Fruit fly (Drosophila melanogaster) whole organism, embryonic: ENCODE data around the gene CG13605.

Experiments used
- Abd-B ChIP-seq: fragments of 200-800 bp; sonication (Bioruptor generic); optimal IDR thresholded peaks from 2 replicates; lab custom pipeline; 2018; ENCODE audit warnings: missing biosample characterization, mild to moderate bottlenecking, missing genetic modification characterization, moderate library complexity
- Atf-2 ChIP-seq: fragments of 200-800 bp; sonication (Bioruptor generic); optimal IDR thresholded peaks from 2 replicates; lab custom pipeline; 2016; ENCODE audit warnings: missing biosample characterization, missing genetic modification characterization
- Bgb ChIP-seq: fragments of 200-800 bp; sonication (Bioruptor generic); IDR thresholded peaks from 2 replicates; pipeline ENCODE4 v1.3.6; 2022; ENCODE audit warnings: missing biosample characterization, missing genetic modification characterization; ENCODE audit not compliant: partially characterized antibody
- CG11504 ChIP-seq: fragments of 200-800 bp; sonication (Bioruptor generic); optimal IDR thresholded peaks from 3 replicates; lab custom pipeline; 2019; ENCODE audit warnings: missing biosample characterization, mild to moderate bottlenecking, missing genetic modification characterization, moderate library complexity
- CG11696 ChIP-seq: fragments of 200-800 bp; sonication (Bioruptor generic); IDR thresholded peaks from 2 replicates; pipeline ENCODE4 v1.3.6; 2022; ENCODE audit warnings: missing biosample characterization, missing genetic modification characterization
- CG12219 ChIP-seq: fragments of 200-800 bp; sonication (Bioruptor generic); optimal IDR thresholded peaks from 3 replicates; lab custom pipeline; 2018; ENCODE audit warnings: missing biosample characterization, mild to moderate bottlenecking, missing genetic modification characterization
- CG17186 ChIP-seq: fragments of 200-800 bp; sonication (Bioruptor generic); optimal IDR thresholded peaks from 3 replicates; lab custom pipeline; 2017; ENCODE audit warnings: missing biosample characterization, missing genetic modification reagents, missing genetic modification characterization
- CG1832 ChIP-seq: fragments of 200-800 bp; sonication (Bioruptor generic); optimal IDR thresholded peaks from 2 replicates; lab custom pipeline; 2017; ENCODE audit warnings: missing biosample characterization, mild to moderate bottlenecking, missing genetic modification characterization, inconsistent platforms
- CG2116 ChIP-seq: fragments of 200-800 bp; sonication (Bioruptor generic); optimal IDR thresholded peaks from 3 replicates; lab custom pipeline; 2018; ENCODE audit warnings: missing biosample characterization, mild to moderate bottlenecking, missing genetic modification characterization
- CG34422 ChIP-seq: fragments of 200-800 bp; sonication (Bioruptor generic); IDR thresholded peaks from 3 replicates; pipeline ENCODE4 v1.3.6; 2022; ENCODE audit warnings: missing biosample characterization, missing genetic modification characterization
- CG4360 ChIP-seq: fragments of 200-800 bp; sonication (Bioruptor generic); IDR thresholded peaks from 2 replicates; pipeline ENCODE4 v1.3.6; 2022; ENCODE audit warnings: missing biosample characterization, missing genetic modification characterization
- CG4424 ChIP-seq: fragments of 200-800 bp; sonication (Bioruptor generic); optimal IDR thresholded peaks from 3 replicates; lab custom pipeline; 2016; ENCODE audit warnings: missing biosample characterization, missing genetic modification characterization
- CG6272 ChIP-seq: fragments of 200-800 bp; sonication (Bioruptor generic); IDR thresholded peaks from 2 replicates; pipeline ENCODE4 v1.3.6; 2022; ENCODE audit warnings: missing biosample characterization, missing genetic modification characterization
- CG7745 ChIP-seq: fragments of 200-800 bp; sonication (Bioruptor generic); optimal IDR thresholded peaks from 2 replicates; lab custom pipeline; 2018; ENCODE audit warnings: missing biosample characterization, mild to moderate bottlenecking, missing genetic modification characterization, moderate library complexity
- CG8388 ChIP-seq: fragments of 200-800 bp; sonication (Bioruptor generic); optimal IDR thresholded peaks from 2 replicates; lab custom pipeline; 2019; ENCODE audit warnings: missing biosample characterization, mild to moderate bottlenecking, missing genetic modification characterization, moderate library complexity
- CG9797 ChIP-seq: fragments of 200-800 bp; sonication (Bioruptor generic); optimal IDR thresholded peaks from 3 replicates; lab custom pipeline; 2018; ENCODE audit warnings: missing biosample characterization, mild to moderate bottlenecking, missing genetic modification characterization
- CkIIα-i1 ChIP-seq: fragments of 200-800 bp; sonication (Bioruptor generic); IDR thresholded peaks from 2 replicates; pipeline ENCODE4 v1.3.6; 2022; ENCODE audit warnings: missing biosample characterization, missing genetic modification characterization
- CrebB ChIP-seq: fragments of 200-800 bp; sonication (Bioruptor generic); optimal IDR thresholded peaks from 3 replicates; lab custom pipeline; 2018; ENCODE audit warnings: missing biosample characterization, mild to moderate bottlenecking, missing genetic modification characterization
- Dip3 ChIP-seq: fragments of 200-800 bp; sonication (Bioruptor generic); optimal IDR thresholded peaks from 3 replicates; lab custom pipeline; 2016; ENCODE audit warnings: missing biosample characterization, missing genetic modification characterization
- Drgx ChIP-seq: fragments of 200-800 bp; sonication (Bioruptor generic); IDR thresholded peaks from 2 replicates; pipeline ENCODE4 v1.3.6; 2022; ENCODE audit warnings: missing biosample characterization, missing genetic modification characterization
- Jarid2 ChIP-seq: fragments of 200-800 bp; sonication (Bioruptor generic); optimal IDR thresholded peaks from 3 replicates; lab custom pipeline; 2017; ENCODE audit warnings: mild to moderate bottlenecking, missing biosample characterization, missing genetic modification reagents, missing genetic modification characterization
- Oli ChIP-seq: fragments of 200-800 bp; sonication (Bioruptor generic); optimal IDR thresholded peaks from 2 replicates; lab custom pipeline; 2018; ENCODE audit warnings: missing biosample characterization, mild to moderate bottlenecking, missing genetic modification characterization, moderate library complexity
- Sry-β ChIP-seq: fragments of 200-800 bp; sonication (Bioruptor generic); optimal IDR thresholded peaks from 2 replicates; lab custom pipeline; 2018; ENCODE audit warnings: missing biosample characterization, mild to moderate bottlenecking, missing genetic modification characterization, moderate library complexity
- Trl ChIP-seq, 3 experiments: fragments of >200 bp in 2 of 3; fragments of 200-800 bp in 1 of 3; sonication (Bioruptor generic) in 1 of 3; optimal IDR thresholded peaks; 2 replicates in 1 of 3; 3 replicates in 2 of 3; lab custom pipeline; 2016 to 2017; ENCODE audit warnings: missing biosample characterization in 1 of 3, missing genetic modification characterization in 1 of 3
- btn ChIP-seq: fragments of 200-800 bp; sonication (Bioruptor generic); optimal IDR thresholded peaks from 2 replicates; lab custom pipeline; 2016; ENCODE audit warnings: missing biosample characterization, missing genetic modification characterization
- cad ChIP-seq: fragments of >200 bp; optimal IDR thresholded peaks from 2 replicates; lab custom pipeline; 2017; ENCODE audit warnings: missing biosample characterization, missing genetic modification characterization
- ci ChIP-seq: fragments of 200-800 bp; sonication (Bioruptor generic); IDR thresholded peaks from 3 replicates; pipeline ENCODE4 v1.3.6; 2022; ENCODE audit warnings: missing biosample characterization, missing genetic modification characterization
- da ChIP-seq: fragments of 200-800 bp; sonication (Bioruptor generic); optimal IDR thresholded peaks from 2 replicates; lab custom pipeline; 2016; ENCODE audit warnings: missing biosample characterization, missing genetic modification characterization
- emc ChIP-seq: fragments of 200-800 bp; sonication (Bioruptor generic); optimal IDR thresholded peaks from 2 replicates; lab custom pipeline; 2016; ENCODE audit warnings: missing biosample characterization, missing genetic modification characterization
- eve ChIP-seq, 2 experiments: fragments of >200 bp; optimal IDR thresholded peaks; 2 replicates each; lab custom pipeline; 2017; ENCODE audit warnings: missing biosample characterization in 2 of 2, missing genetic modification characterization in 2 of 2
- ftz-f1 ChIP-seq: fragments of 200-800 bp; sonication (Bioruptor generic); optimal IDR thresholded peaks from 2 replicates; lab custom pipeline; 2016; ENCODE audit warnings: missing biosample characterization, missing genetic modification characterization
- lbe ChIP-seq: fragments of 200-800 bp; sonication (Bioruptor generic); optimal IDR thresholded peaks from 2 replicates; lab custom pipeline; 2016; ENCODE audit warnings: missing biosample characterization, mild to moderate bottlenecking, missing genetic modification characterization
- luna ChIP-seq: fragments of 200-800 bp; sonication (Bioruptor generic); optimal IDR thresholded peaks from 2 replicates; lab custom pipeline; 2016; ENCODE audit warnings: missing biosample characterization, missing genetic modification characterization
- mirr ChIP-seq: fragments of 200-800 bp; sonication (Bioruptor generic); optimal IDR thresholded peaks from 3 replicates; lab custom pipeline; 2018; ENCODE audit warnings: missing biosample characterization, mild to moderate bottlenecking, missing genetic modification characterization
- nerfin-2 ChIP-seq: fragments of 200-800 bp; sonication (Bioruptor generic); IDR thresholded peaks from 2 replicates; pipeline ENCODE4 v1.3.6; 2022; ENCODE audit warnings: missing biosample characterization, missing genetic modification characterization; ENCODE audit not compliant: partially characterized antibody
- pb ChIP-seq: fragments of 200-800 bp; sonication (Bioruptor generic); optimal IDR thresholded peaks from 3 replicates; lab custom pipeline; 2016; ENCODE audit warnings: missing biosample characterization, missing genetic modification characterization
- pita ChIP-seq: fragments of 200-800 bp; sonication (Bioruptor generic); optimal IDR thresholded peaks from 2 replicates; lab custom pipeline; 2017; ENCODE audit warnings: missing biosample characterization, mild to moderate bottlenecking, missing genetic modification characterization
- psq ChIP-seq: fragments of 200-800 bp; sonication (Bioruptor generic); optimal IDR thresholded peaks from 2 replicates; lab custom pipeline; 2017; ENCODE audit warnings: missing biosample characterization, missing genetic modification characterization
- ro ChIP-seq: fragments of 200-800 bp; sonication (Bioruptor generic); IDR thresholded peaks from 2 replicates; pipeline ENCODE4 v1.3.6; 2022; ENCODE audit warnings: missing biosample characterization, missing genetic modification characterization
- row ChIP-seq: fragments of 200-800 bp; sonication (Bioruptor generic); IDR thresholded peaks from 3 replicates; pipeline ENCODE4 v1.3.6; 2022; ENCODE audit warnings: missing biosample characterization, missing genetic modification characterization
- scrt ChIP-seq: fragments of 200-800 bp; sonication (Bioruptor generic); optimal IDR thresholded peaks from 2 replicates; lab custom pipeline; 2018; ENCODE audit warnings: missing biosample characterization, mild to moderate bottlenecking, missing genetic modification characterization, moderate library complexity
- slou ChIP-seq: fragments of 200-800 bp; sonication (Bioruptor generic); optimal IDR thresholded peaks from 3 replicates; lab custom pipeline; 2016; ENCODE audit warnings: missing biosample characterization, missing genetic modification characterization
- tio ChIP-seq: fragments of 200-800 bp; sonication (Bioruptor generic); optimal IDR thresholded peaks from 2 replicates; lab custom pipeline; 2017; ENCODE audit warnings: missing biosample characterization, missing genetic modification characterization, inconsistent platforms
- tll ChIP-seq, 2 experiments: fragments of 200-800 bp in 1 of 2; fragments of >200 bp in 1 of 2; sonication (Bioruptor generic) in 1 of 2; optimal IDR thresholded peaks; 2 replicates each; lab custom pipeline; 2017 to 2019; ENCODE audit warnings: missing biosample characterization in 2 of 2, missing genetic modification characterization in 2 of 2, mild to moderate bottlenecking in 1 of 2, moderate library complexity in 1 of 2
- tup ChIP-seq: fragments of 200-800 bp; sonication (Bioruptor generic); optimal IDR thresholded peaks from 2 replicates; lab custom pipeline; 2016; ENCODE audit warnings: missing biosample characterization, mild to moderate bottlenecking, missing genetic modification characterization, moderate library complexity
- unc-4 ChIP-seq: fragments of 200-800 bp; sonication (Bioruptor generic); IDR thresholded peaks from 2 replicates; pipeline ENCODE4 v1.3.6; 2022; ENCODE audit warnings: missing biosample characterization, missing genetic modification characterization; ENCODE audit not compliant: partially characterized antibody
- unpg ChIP-seq: fragments of 200-800 bp; sonication (Bioruptor generic); optimal IDR thresholded peaks from 3 replicates; lab custom pipeline; 2018; ENCODE audit warnings: missing biosample characterization, mild to moderate bottlenecking, missing genetic modification characterization, moderate library complexity
- zfh2 ChIP-seq: fragments of 200-800 bp; sonication (Bioruptor generic); optimal IDR thresholded peaks from 2 replicates; lab custom pipeline; 2016; ENCODE audit warnings: missing biosample characterization, missing genetic modification characterization

Gene CG13605

DNA sequence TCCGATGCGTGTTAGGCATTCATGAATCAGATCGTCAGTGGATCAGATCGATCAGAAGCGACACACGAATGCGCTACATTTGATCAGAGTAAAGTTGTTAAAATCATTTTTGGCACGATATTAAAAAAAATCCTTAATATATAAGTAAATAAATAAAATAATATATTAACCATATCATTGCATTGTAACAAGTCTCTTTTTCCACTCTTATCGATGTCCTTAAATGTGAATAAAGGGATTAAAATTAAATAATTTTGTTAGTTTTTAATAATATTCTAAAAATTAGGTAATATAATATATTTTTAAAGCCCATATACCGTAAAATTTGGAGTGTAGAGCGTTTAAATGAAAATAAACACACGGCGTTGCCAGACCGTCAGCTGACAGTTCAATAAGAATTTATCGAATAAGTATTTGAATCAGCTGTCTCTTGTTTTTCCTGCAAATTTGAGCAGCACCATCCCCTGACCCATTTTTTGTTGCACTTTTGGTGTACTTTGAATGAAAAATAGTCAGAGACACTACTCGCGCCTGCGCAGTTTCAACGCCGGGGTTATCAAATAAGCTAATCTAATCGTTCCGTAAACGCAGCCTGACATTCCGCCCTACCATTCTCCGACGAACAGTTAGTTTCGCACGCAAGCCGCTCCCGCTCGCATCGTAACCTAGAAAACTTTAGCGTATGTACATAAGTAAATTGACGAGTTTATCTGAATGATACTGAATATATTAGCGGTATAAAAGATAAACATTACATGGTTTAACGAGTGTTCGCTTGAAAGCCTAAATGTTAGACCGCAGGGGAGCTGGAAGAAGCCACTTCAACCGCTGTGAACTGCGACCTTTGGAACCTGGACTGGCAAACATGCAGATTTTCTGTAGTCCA lies 40.0 kb upstream of the CG13605 start, which contains the start of the genes p38a and CG6178:
Gene p38a, minus strand, starts transcription at position 398 of the 886 bp plus-strand sequence.
Gene CG6178, plus strand, starts transcription at position 424 of the 886 bp plus-strand sequence.
- TF ChIP-seq nerfin-2 (GFP tag; lab: Robert Waterston, UW) (no peak), Drgx (GFP tag; lab: Robert Waterston, UW) (peak; percentile 98), CG2116 (peak; percentile 79), Jarid2 (GFP tag; lab: Kevin White, UChicago) (peak; percentile 86), slou (GFP tag; lab: Kevin White, UChicago) (peak; percentile 82), scrt (GFP tag; lab: Kevin White, UChicago) (peak; percentile 94), tll (GFP tag; optimal IDR thresholded peaks at IDR 0.05; lab: Kevin White, UChicago) (no peak), pb (GFP tag; lab: Kevin White, UChicago) (no peak), eve (GFP tag; optimal IDR thresholded peaks at IDR 0.05; lab: Kevin White, UChicago) (no peak), CG6272 (GFP tag; lab: Robert Waterston, UW) (peak; percentile 94), emc (GFP tag; lab: Kevin White, UChicago) (peak; percentile 49), CG7745 (tag; lab: Kevin White, UChicago) (peak; percentile 35), CG11504 (tag; lab: Kevin White, UChicago) (peak; percentile 98), luna (GFP tag; lab: Kevin White, UChicago) (no peak), Bgb (GFP tag; lab: Robert Waterston, UW) (peak; percentile 8; the same call in 1 of the 2 replicates), btn (no peak), zfh2 (GFP tag; lab: Kevin White, UChicago) (peak; percentile 86), Abd-B (GFP tag; lab: Kevin White, UChicago) (peak; percentile 99), Sry-β (GFP tag; lab: Kevin White, UChicago) (peak; percentile 54), CrebB (peak; percentile 82), tup (GFP tag; lab: Kevin White, UChicago) (no peak), CG4360 (GFP tag; lab: Robert Waterston, UW) (peak; percentile 54), ftz-f1 (GFP tag; lab: Kevin White, UChicago) (no peak), CG11696 (GFP tag; lab: Robert Waterston, UW) (peak; percentile 81), Atf-2 (GFP tag; lab: Kevin White, UChicago) (peak; percentile 43), CG9797 (GFP tag; lab: Kevin White, UChicago) (peak; percentile 7), CG34422 (peak; percentile 96), ci (GFP tag; lab: Robert Waterston, UW) (peak; percentile 89), CG12219 (GFP tag; lab: Kevin White, UChicago) (peak; percentile 84), CG17186 (no peak), unpg (GFP tag; lab: Kevin White, UChicago) (peak; percentile 96), row (peak; percentile 97), da (no peak), Trl (optimal IDR thresholded peaks at IDR 0.05; lab: Kevin White, UChicago) (no peak), Trl (GFP tag; optimal IDR thresholded peaks at IDR 0.05; lab: Kevin White, UChicago) (peak; percentile 15), CG1832 (GFP tag; lab: Kevin White, UChicago) (no peak), psq (GFP tag; lab: Kevin White, UChicago) (peak; percentile 90), mirr (peak; percentile 84), CG4424 (GFP tag; lab: Kevin White, UChicago) (peak; percentile 94), CG8388 (peak; percentile 97), tio (GFP tag; lab: Kevin White, UChicago) (peak; percentile 92), pita (GFP tag; lab: Kevin White, UChicago) (no peak), cad (no peak), lbe (GFP tag; lab: Kevin White, UChicago) (peak; percentile 84), Dip3 (GFP tag; lab: Kevin White, UChicago) (peak; percentile 76), CkIIα-i1 (GFP tag; lab: Robert Waterston, UW) (peak; percentile 87; the same call in 1 of the 2 replicates), ro (GFP tag; lab: Robert Waterston, UW) (peak; percentile 92), unc-4 (GFP tag; lab: Robert Waterston, UW) (no peak), Oli (tag; lab: Kevin White, UChicago) (peak; percentile 99)
